Fruit fly (Drosophila melanogaster) whole organism, embryonic: ENCODE results near the gene Eo.

Source experiments
- CG1024 ChIP-seq: fragments of 200-800 bp; sonication (Bioruptor generic); IDR thresholded peaks from 2 replicates; pipeline ENCODE4 v1.3.6; 2022; ENCODE audit warnings: missing biosample characterization, missing genetic modification characterization
- CG12744 ChIP-seq: fragments of 200-800 bp; sonication (Bioruptor generic); optimal IDR thresholded peaks from 2 replicates; lab custom pipeline; 2016; ENCODE audit warnings: missing biosample characterization, missing genetic modification characterization
- CG14710 ChIP-seq: fragments of 200-800 bp; sonication (Bioruptor generic); optimal IDR thresholded peaks from 3 replicates; lab custom pipeline; 2019; ENCODE audit warnings: missing biosample characterization, mild to moderate bottlenecking, missing genetic modification characterization, moderate library complexity
- CG14860 ChIP-seq: fragments of 200-800 bp; sonication (Bioruptor generic); IDR thresholded peaks from 3 replicates; pipeline ENCODE4 v1.3.6; 2022; ENCODE audit warnings: missing biosample characterization, missing genetic modification characterization; ENCODE audit not compliant: partially characterized antibody
- CG15011 ChIP-seq: fragments of 200-800 bp; sonication (Bioruptor generic); optimal IDR thresholded peaks from 3 replicates; lab custom pipeline; 2018; ENCODE audit warnings: missing biosample characterization, mild to moderate bottlenecking, missing genetic modification characterization
- CG1602 ChIP-seq: fragments of 200-800 bp; sonication (Bioruptor generic); optimal IDR thresholded peaks from 3 replicates; lab custom pipeline; 2016; ENCODE audit warnings: missing biosample characterization, missing genetic modification characterization
- CG17612 ChIP-seq: fragments of 200-800 bp; sonication (Bioruptor generic); IDR thresholded peaks from 2 replicates; pipeline ENCODE4 v1.3.6; 2022; ENCODE audit warnings: missing biosample characterization, missing genetic modification characterization
- CG17802 ChIP-seq: fragments of 200-800 bp; sonication (Bioruptor generic); optimal IDR thresholded peaks from 2 replicates; lab custom pipeline; 2018; ENCODE audit warnings: missing biosample characterization, mild to moderate bottlenecking, missing genetic modification characterization, moderate library complexity
- CG17912 ChIP-seq: fragments of 200-800 bp; sonication (Bioruptor generic); optimal IDR thresholded peaks from 2 replicates; lab custom pipeline; 2018; ENCODE audit warnings: missing biosample characterization, mild to moderate bottlenecking, missing genetic modification characterization
- CG1792 ChIP-seq: fragments of 200-800 bp; sonication (Bioruptor generic); optimal IDR thresholded peaks from 2 replicates; lab custom pipeline; 2016; ENCODE audit warnings: missing biosample characterization, missing genetic modification characterization
- CG18262 ChIP-seq: fragments of 200-800 bp; optimal IDR thresholded peaks from 3 replicates; lab custom pipeline; 2019; ENCODE audit warnings: missing biosample characterization, mild to moderate bottlenecking, missing genetic modification characterization, moderate library complexity
- CG18599 ChIP-seq: fragments of 200-800 bp; sonication (Bioruptor generic); optimal IDR thresholded peaks from 3 replicates; lab custom pipeline; 2017; ENCODE audit warnings: missing biosample characterization, missing genetic modification characterization, mild to moderate bottlenecking, moderate library complexity, missing genetic modification reagents
- CG2120 ChIP-seq: fragments of 200-800 bp; sonication (Bioruptor generic); optimal IDR thresholded peaks from 3 replicates; lab custom pipeline; 2016; ENCODE audit warnings: missing biosample characterization, missing genetic modification characterization
- CG31441 ChIP-seq: fragments of 200-800 bp; sonication (Bioruptor generic); IDR thresholded peaks from 2 replicates; pipeline ENCODE4 v1.3.6; 2022; ENCODE audit warnings: missing biosample characterization, missing genetic modification characterization
- CG4617 ChIP-seq: fragments of 200-800 bp; sonication (Bioruptor generic); optimal IDR thresholded peaks from 3 replicates; lab custom pipeline; 2016; ENCODE audit warnings: missing biosample characterization, missing genetic modification characterization, borderline replicate concordance
- CG7745 ChIP-seq: fragments of 200-800 bp; sonication (Bioruptor generic); optimal IDR thresholded peaks from 2 replicates; lab custom pipeline; 2018; ENCODE audit warnings: missing biosample characterization, mild to moderate bottlenecking, missing genetic modification characterization, moderate library complexity
- CG8924 ChIP-seq: fragments of 200-800 bp; optimal IDR thresholded peaks from 3 replicates; lab custom pipeline; 2019; ENCODE audit warnings: missing biosample characterization, mild to moderate bottlenecking, missing genetic modification characterization, moderate library complexity
- CG9817 ChIP-seq: fragments of 200-800 bp; sonication (Bioruptor generic); optimal IDR thresholded peaks from 2 replicates; lab custom pipeline; 2018; ENCODE audit warnings: missing biosample characterization, mild to moderate bottlenecking, missing genetic modification characterization, moderate library complexity
- CG9932 ChIP-seq: fragments of 200-800 bp; sonication (Bioruptor generic); IDR thresholded peaks from 2 replicates; pipeline ENCODE4 v1.3.6; 2022; ENCODE audit warnings: missing biosample characterization, missing genetic modification characterization
- CkIIα-i1 ChIP-seq: fragments of 200-800 bp; sonication (Bioruptor generic); IDR thresholded peaks from 2 replicates; pipeline ENCODE4 v1.3.6; 2022; ENCODE audit warnings: missing biosample characterization, missing genetic modification characterization
- D ChIP-seq, 2 experiments: fragments of 200-800 bp in 1 of 2; fragments of >200 bp in 1 of 2; sonication (Bioruptor generic) in 1 of 2; optimal IDR thresholded peaks; 2 replicates in 1 of 2; 3 replicates in 1 of 2; lab custom pipeline; 2017; ENCODE audit warnings: mild to moderate bottlenecking in 1 of 2, missing biosample characterization in 1 of 2, missing genetic modification characterization in 1 of 2, missing genetic modification reagents in 1 of 2
- D19B ChIP-seq: fragments of 200-800 bp; sonication (Bioruptor generic); optimal IDR thresholded peaks from 2 replicates; lab custom pipeline; 2017; ENCODE audit warnings: missing biosample characterization, mild to moderate bottlenecking, missing genetic modification characterization
- E2f1 ChIP-seq: fragments of 200-800 bp; sonication (Bioruptor generic); IDR thresholded peaks from 2 replicates; pipeline ENCODE4 v1.3.6; 2022; ENCODE audit warnings: missing biosample characterization, missing genetic modification characterization
- E2f2 ChIP-seq: fragments of 200-800 bp; sonication (Bioruptor generic); IDR thresholded peaks from 2 replicates; pipeline ENCODE4 v1.3.6; 2022; ENCODE audit warnings: missing biosample characterization, missing genetic modification characterization
- GATAe ChIP-seq: fragments of 200-800 bp; sonication (Bioruptor generic); conservative IDR thresholded peaks from 2 replicates; pipeline ENCODE4 v1.3.6; 2022; ENCODE audit warnings: missing biosample characterization, missing genetic modification characterization
- Jarid2 ChIP-seq: fragments of 200-800 bp; sonication (Bioruptor generic); optimal IDR thresholded peaks from 3 replicates; lab custom pipeline; 2017; ENCODE audit warnings: mild to moderate bottlenecking, missing biosample characterization, missing genetic modification reagents, missing genetic modification characterization
- Neu2 ChIP-seq: fragments of 200-800 bp; sonication (Bioruptor generic); optimal IDR thresholded peaks from 3 replicates; lab custom pipeline; 2016; ENCODE audit warnings: missing biosample characterization, missing genetic modification characterization, borderline replicate concordance
- Sry-δ ChIP-seq: fragments of 200-800 bp; sonication (Bioruptor generic); optimal IDR thresholded peaks from 2 replicates; lab custom pipeline; 2016; ENCODE audit warnings: missing biosample characterization, missing genetic modification characterization
- abd-A ChIP-seq: fragments of 200-800 bp; sonication (Bioruptor generic); optimal IDR thresholded peaks from 3 replicates; lab custom pipeline; 2019; ENCODE audit warnings: missing biosample characterization, mild to moderate bottlenecking, missing genetic modification characterization, moderate library complexity
- ara ChIP-seq: fragments of 200-800 bp; sonication (Bioruptor generic); IDR thresholded peaks from 2 replicates; pipeline ENCODE4 v1.3.6; 2022; ENCODE audit warnings: missing biosample characterization, missing genetic modification characterization
- ash1 ChIP-seq: fragments of 200-800 bp; sonication (Bioruptor generic); optimal IDR thresholded peaks from 2 replicates; lab custom pipeline; 2018; ENCODE audit warnings: missing biosample characterization, mild to moderate bottlenecking, missing genetic modification characterization
- bab2 ChIP-seq: fragments of 200-800 bp; sonication (Bioruptor generic); optimal IDR thresholded peaks from 2 replicates; lab custom pipeline; 2016; ENCODE audit warnings: missing biosample characterization, missing genetic modification characterization
- cg ChIP-seq: fragments of 200-800 bp; sonication (Bioruptor generic); optimal IDR thresholded peaks from 3 replicates; lab custom pipeline; 2019; ENCODE audit warnings: missing biosample characterization, mild to moderate bottlenecking, missing genetic modification characterization, moderate library complexity
- crol ChIP-seq: fragments of 200-800 bp; sonication (Bioruptor generic); IDR thresholded peaks from 2 replicates; pipeline ENCODE4 v1.3.6; 2022; ENCODE audit warnings: missing biosample characterization, missing genetic modification characterization
- crp ChIP-seq, 2 experiments: fragments of 200-800 bp; sonication (Bioruptor generic); optimal IDR thresholded peaks; 2 replicates in 1 of 2; 3 replicates in 1 of 2; lab custom pipeline; 2017; ENCODE audit warnings: missing biosample characterization in 2 of 2, missing genetic modification characterization in 2 of 2, mild to moderate bottlenecking in 1 of 2, moderate library complexity in 1 of 2
- ftz-f1 ChIP-seq: fragments of 200-800 bp; sonication (Bioruptor generic); optimal IDR thresholded peaks from 2 replicates; lab custom pipeline; 2016; ENCODE audit warnings: missing biosample characterization, missing genetic modification characterization
- hkb ChIP-seq, 2 experiments: fragments of 200-800 bp in 1 of 2; fragments of >200 bp in 1 of 2; sonication (Bioruptor generic) in 1 of 2; IDR thresholded peaks in 1 of 2; optimal IDR thresholded peaks in 1 of 2; 2 replicates each; pipeline versions ENCODE4 v1.3.6 to Lab custom; 2017 to 2022; ENCODE audit warnings: missing biosample characterization in 1 of 2, missing genetic modification characterization in 1 of 2
- kah ChIP-seq: fragments of 200-800 bp; sonication (Bioruptor generic); optimal IDR thresholded peaks from 2 replicates; lab custom pipeline; 2018; ENCODE audit warnings: missing biosample characterization, mild to moderate bottlenecking, missing genetic modification characterization
- pb ChIP-seq: fragments of 200-800 bp; sonication (Bioruptor generic); optimal IDR thresholded peaks from 3 replicates; lab custom pipeline; 2016; ENCODE audit warnings: missing biosample characterization, missing genetic modification characterization
- pnt ChIP-seq: fragments of 200-800 bp; sonication (Bioruptor generic); optimal IDR thresholded peaks from 3 replicates; lab custom pipeline; 2016; ENCODE audit warnings: missing biosample characterization, missing genetic modification characterization
- sc ChIP-seq, 3 experiments: fragments of >200 bp in 2 of 3; fragments of 200-800 bp in 1 of 3; sonication (Bioruptor generic) in 1 of 3; optimal IDR thresholded peaks; 2 replicates in 2 of 3; 3 replicates in 1 of 3; lab custom pipeline; 2017; ENCODE audit warnings: mild to moderate bottlenecking in 1 of 3, missing biosample characterization in 1 of 3, missing genetic modification characterization in 1 of 3, missing genetic modification reagents in 1 of 3
- ssp ChIP-seq: fragments of 200-800 bp; sonication (Bioruptor generic); IDR thresholded peaks from 2 replicates; pipeline ENCODE4 v1.3.6; 2022; ENCODE audit warnings: missing biosample characterization, missing genetic modification characterization
- sug ChIP-seq: fragments of 200-800 bp; optimal IDR thresholded peaks from 2 replicates; lab custom pipeline; 2019; ENCODE audit warnings: missing biosample characterization, mild to moderate bottlenecking, missing genetic modification characterization, moderate library complexity
- ttk ChIP-seq: fragments of 200-800 bp; sonication (Bioruptor generic); IDR thresholded peaks from 2 replicates; pipeline ENCODE4 v2.1.2; 2022; ENCODE audit warnings: missing biosample characterization, missing genetic modification characterization
- vnd ChIP-seq: fragments of 200-800 bp; sonication (Bioruptor generic); IDR thresholded peaks from 3 replicates; pipeline ENCODE4 v1.3.6; 2022; ENCODE audit warnings: missing biosample characterization, missing genetic modification characterization; ENCODE audit not compliant: partially characterized antibody
- zen ChIP-seq: fragments of 200-800 bp; sonication (Bioruptor generic); optimal IDR thresholded peaks from 3 replicates; lab custom pipeline; 2018; ENCODE audit warnings: missing biosample characterization, mild to moderate bottlenecking, missing genetic modification characterization, moderate library complexity
- zfh2 ChIP-seq: fragments of 200-800 bp; sonication (Bioruptor generic); optimal IDR thresholded peaks from 2 replicates; lab custom pipeline; 2016; ENCODE audit warnings: missing biosample characterization, missing genetic modification characterization

The Eo gene

dm6 chrX:14952845-14953720 lies 34.5 kb upstream of the Eo start, which contains the start of gene pdgy (continued):
- peak; percentile 25 for TF ChIP-seq kah (GFP tag; lab: Kevin White, UChicago)
- TF ChIP-seq CG14710 (tag; lab: Kevin White, UChicago): no peak
- TF ChIP-seq Neu2 (GFP tag; lab: Kevin White, UChicago): no peak
- TF ChIP-seq CG18599: no peak
- TF ChIP-seq CkIIα-i1 (GFP tag; lab: Robert Waterston, UW): no peak
- no peak; the same call in 1 of the 2 replicates for TF ChIP-seq CG31441 (GFP tag; lab: Robert Waterston, UW)
- TF ChIP-seq ssp (GFP tag; lab: Robert Waterston, UW): no peak
- TF ChIP-seq ttk (GFP tag; lab: Robert Waterston, UW): 0 out of 2 replicates have a peak, but pooled peaks have one; percentile 14
- no peak for TF ChIP-seq D (optimal IDR thresholded peaks at IDR 0.05; lab: Kevin White, UChicago)
- TF ChIP-seq D (GFP tag; optimal IDR thresholded peaks at IDR 0.05; lab: Kevin White, UChicago): no peak
- no peak for TF ChIP-seq D19B (GFP tag; lab: Kevin White, UChicago)
- no peak for TF ChIP-seq CG17912 (GFP tag; lab: Kevin White, UChicago)
- TF ChIP-seq pnt (GFP tag; lab: Kevin White, UChicago): no peak
- no peak for TF ChIP-seq ash1 (GFP tag; lab: Kevin White, UChicago)
- no peak for TF ChIP-seq CG1602
- TF ChIP-seq CG2120 (GFP tag; lab: Kevin White, UChicago): no peak
- no peak for TF ChIP-seq pb (GFP tag; lab: Kevin White, UChicago)
- no peak for TF ChIP-seq zen (tag; lab: Kevin White, UChicago)
- TF ChIP-seq CG7745 (tag; lab: Kevin White, UChicago): no peak
- no peak for TF ChIP-seq CG1024 (GFP tag; lab: Robert Waterston, UW)
- TF ChIP-seq CG9817: no peak
- no peak for TF ChIP-seq cg (GFP tag; lab: Kevin White, UChicago)
- TF ChIP-seq CG9932 (GFP tag; lab: Robert Waterston, UW): no peak
- peak; percentile 70 for TF ChIP-seq crol
- TF ChIP-seq sug: peak; percentile 15
- no peak for TF ChIP-seq vnd (GFP tag; lab: Robert Waterston, UW)
- TF ChIP-seq CG15011: no peak
- no peak for TF ChIP-seq CG12744 (GFP tag; lab: Kevin White, UChicago)
- TF ChIP-seq zfh2 (GFP tag; lab: Kevin White, UChicago): no peak
- TF ChIP-seq crp (GFP tag; optimal IDR thresholded peaks at IDR 0.05; lab: Kevin White, UChicago): no peak
- no peak for TF ChIP-seq CG8924 (tag; lab: Kevin White, UChicago)
- TF ChIP-seq ftz-f1: no peak
- no peak for TF ChIP-seq CG17802 (tag; lab: Kevin White, UChicago)
- TF ChIP-seq CG1792: no peak
- TF ChIP-seq CG14860 (GFP tag; lab: Robert Waterston, UW): no peak
- TF ChIP-seq CG17612 (GFP tag; lab: Robert Waterston, UW): no peak
- TF ChIP-seq CG18262 (tag; lab: Kevin White, UChicago): peak; percentile 14
- TF ChIP-seq E2f2 (GFP tag; lab: Robert Waterston, UW): no peak
- no peak for TF ChIP-seq ara
- no peak for TF ChIP-seq sc (optimal IDR thresholded peaks at IDR 0.05; lab: Kevin White, UChicago)
- no peak for TF ChIP-seq sc (GFP tag; optimal IDR thresholded peaks at IDR 0.05; lab: Kevin White, UChicago)
- no peak for TF ChIP-seq hkb (optimal IDR thresholded peaks at IDR 0.05; lab: Kevin White, UChicago)
- TF ChIP-seq hkb (GFP tag; IDR thresholded peaks at IDR 0.05; lab: Robert Waterston, UW): no peak
- no peak for TF ChIP-seq CG4617 (GFP tag; lab: Kevin White, UChicago)
- TF ChIP-seq abd-A (tag; lab: Kevin White, UChicago): peak; percentile 60
- no peak for TF ChIP-seq E2f1 (GFP tag; lab: Robert Waterston, UW)
- TF ChIP-seq bab2: no peak
- TF ChIP-seq Sry-δ (GFP tag; lab: Kevin White, UChicago): no peak
- no peak for TF ChIP-seq GATAe (GFP tag; lab: Robert Waterston, UW)
- TF ChIP-seq Jarid2 (GFP tag; lab: Kevin White, UChicago): no peak
